ENCODE assay signal across 3 worm cellular contexts in genomic region chrV:11454917-11455316, ce11.
TF ChIP-seq lines count a peak whose summit lies in the region.

No protein-coding gene starts in this region.

TF ChIP-seq in whole organism, L1 larva, 84 proteins besides CTCF, POLR2A, EP300 and RAD21:
- no peak for TF ChIP-seq nhr-85 (tag; lab: Kevin White, UChicago)
- TF ChIP-seq lin-39 (tag; optimal IDR thresholded peaks at IDR 0.05; lab: Kevin White, UChicago): no peak
- peak; percentile 44 for TF ChIP-seq lin-14 (GFP tag; optimal IDR thresholded peaks at IDR 0.05; lab: Kevin White, UChicago)
- no peak for TF ChIP-seq dpl-1 (GFP tag; optimal IDR thresholded peaks at IDR 0.05; lab: Kevin White, UChicago)
- no peak for TF ChIP-seq F16B12.6 (tag; optimal IDR thresholded peaks at IDR 0.05; lab: Kevin White, UChicago)

TF ChIP-seq in whole organism, late embryonic, 69 proteins besides CTCF, POLR2A, EP300 and RAD21:
- peak; percentile 61 for TF ChIP-seq unc-42 (tag; optimal IDR thresholded peaks at IDR 0.05; lab: Kevin White, UChicago)
- TF ChIP-seq ceh-19 (GFP tag; optimal IDR thresholded peaks at IDR 0.05; lab: Kevin White, UChicago): no peak
- TF ChIP-seq fkh-6 (tag; optimal IDR thresholded peaks at IDR 0.05; lab: Kevin White, UChicago): no peak
- no peak for TF ChIP-seq ceh-14 (tag; optimal IDR thresholded peaks at IDR 0.05; lab: Kevin White, UChicago)
- TF ChIP-seq fax-1 (tag; optimal IDR thresholded peaks at IDR 0.05; lab: Kevin White, UChicago): no peak
- no peak for TF ChIP-seq che-1 (tag; optimal IDR thresholded peaks at IDR 0.05; lab: Kevin White, UChicago)
- TF ChIP-seq odd-2 (tag; optimal IDR thresholded peaks at IDR 0.05; lab: Kevin White, UChicago): no peak
- TF ChIP-seq pax-1 (tag; optimal IDR thresholded peaks at IDR 0.05; lab: Kevin White, UChicago): no peak
- no peak for TF ChIP-seq ceh-24 (tag; optimal IDR thresholded peaks at IDR 0.05; lab: Kevin White, UChicago)

TF ChIP-seq in whole organism, mixed stage, embryonic, 35 proteins besides CTCF, POLR2A, EP300 and RAD21:
- peak; percentile 54 for TF ChIP-seq ces-1 (GFP tag; optimal IDR thresholded peaks at IDR 0.05; lab: Kevin White, UChicago)
- no peak for TF ChIP-seq zip-8 (tag; optimal IDR thresholded peaks at IDR 0.05; lab: Kevin White, UChicago)
